Worm (Caenorhabditis elegans) whole organism, midembryonic: Measurements from ENCODE around the gene ceh-32.

Source experiments
- cog-1 ChIP-seq: sonication (generic microtip); optimal IDR thresholded peaks from 2 replicates; lab custom pipeline; 2016; ENCODE audit warnings: missing genetic modification characterization, missing compliant biosample characterization
- flt-1 ChIP-seq: fragments of 200-800 bp; sonication (Bioruptor generic); IDR thresholded peaks from 2 replicates; pipeline ENCODE4 v1.3.6; 2022; ENCODE audit warnings: missing genetic modification characterization, missing compliant biosample characterization
- klf-2 ChIP-seq: fragments of 200-800 bp; sonication (Bioruptor generic); conservative IDR thresholded peaks from 2 replicates; pipeline ENCODE4 v1.3.6; 2022; ENCODE audit warnings: missing genetic modification reagents, missing genetic modification characterization, missing compliant biosample characterization
- ref-1 ChIP-seq: fragments of 200-800 bp; sonication (Bioruptor generic); conservative IDR thresholded peaks from 2 replicates; pipeline ENCODE4 v1.3.6; 2022; ENCODE audit warnings: missing genetic modification reagents, missing genetic modification characterization, missing compliant biosample characterization
- tab-1 ChIP-seq: fragments of 200-800 bp; sonication (Bioruptor generic); IDR thresholded peaks from 2 replicates; pipeline ENCODE4 v1.3.6; 2022; ENCODE audit warnings: missing genetic modification characterization, missing compliant biosample characterization
- ztf-23 ChIP-seq: fragments of 200-800 bp; sonication (Bioruptor generic); IDR thresholded peaks from 2 replicates; pipeline ENCODE4 v1.3.6; 2022; ENCODE audit warnings: missing genetic modification reagents, missing genetic modification characterization, missing compliant biosample characterization
- ztf-29 ChIP-seq: fragments of 200-800 bp; sonication (Bioruptor generic); IDR thresholded peaks from 2 replicates; pipeline ENCODE4 v1.3.6; 2022; ENCODE audit warnings: missing genetic modification reagents, missing genetic modification characterization, missing compliant biosample characterization

DNA sequence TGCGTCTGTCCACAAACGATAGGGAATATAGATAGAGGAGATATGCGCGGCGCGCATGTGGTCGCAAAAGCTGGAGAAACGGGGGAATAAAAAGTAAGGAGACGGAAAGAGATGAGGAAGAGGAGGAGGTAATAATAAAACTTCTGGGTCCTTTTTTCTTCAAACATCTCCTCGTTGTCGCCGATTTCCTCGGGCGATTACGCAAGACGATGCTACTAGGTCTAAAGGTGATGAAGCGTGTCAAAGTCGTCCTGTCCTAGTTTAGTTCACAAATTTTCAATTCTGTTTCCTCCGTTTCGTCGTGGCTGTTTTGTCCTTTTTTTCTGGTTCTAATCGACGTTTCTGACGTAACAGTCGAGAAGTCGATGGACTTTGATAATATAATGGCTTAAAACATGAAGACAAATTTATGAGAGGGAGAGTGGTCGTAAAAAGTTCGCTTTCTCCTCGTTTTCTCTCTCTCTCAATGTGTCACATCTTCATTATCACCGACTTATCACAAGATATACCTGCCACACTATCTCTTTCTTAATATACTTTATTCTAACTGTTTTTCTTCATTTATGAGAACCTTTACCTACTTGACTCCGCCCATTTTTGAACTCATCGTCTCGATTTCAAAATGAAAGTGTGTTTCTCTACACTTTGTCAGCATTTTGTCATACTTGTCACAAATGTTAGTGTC, 24.5 kb downstream of the ceh-32 start:
- no peak for TF ChIP-seq klf-2
- no peak for TF ChIP-seq tab-1 (GFP tag; lab: Robert Waterston, UW)
- TF ChIP-seq cog-1, result no peak
- no peak for TF ChIP-seq ztf-23 (GFP tag; lab: Robert Waterston, UW)
- no peak for TF ChIP-seq ref-1 (GFP tag; lab: Robert Waterston, UW)
- TF ChIP-seq flt-1, result no peak
- no peak for TF ChIP-seq ztf-29 (GFP tag; lab: Robert Waterston, UW)
